Fruit fly (Drosophila melanogaster) S2 (cell line): ENCODE data around the gene CG14715.

Experiments used
- CG8478 ChIP-seq: fragments of >200 bp; optimal IDR thresholded peaks from 2 replicates; lab custom pipeline; 2018
- CTCF ChIP-seq, 2 experiments: fragments of >200 bp; optimal IDR thresholded peaks; 2 replicates each; lab custom pipeline; 2018

DNA sequence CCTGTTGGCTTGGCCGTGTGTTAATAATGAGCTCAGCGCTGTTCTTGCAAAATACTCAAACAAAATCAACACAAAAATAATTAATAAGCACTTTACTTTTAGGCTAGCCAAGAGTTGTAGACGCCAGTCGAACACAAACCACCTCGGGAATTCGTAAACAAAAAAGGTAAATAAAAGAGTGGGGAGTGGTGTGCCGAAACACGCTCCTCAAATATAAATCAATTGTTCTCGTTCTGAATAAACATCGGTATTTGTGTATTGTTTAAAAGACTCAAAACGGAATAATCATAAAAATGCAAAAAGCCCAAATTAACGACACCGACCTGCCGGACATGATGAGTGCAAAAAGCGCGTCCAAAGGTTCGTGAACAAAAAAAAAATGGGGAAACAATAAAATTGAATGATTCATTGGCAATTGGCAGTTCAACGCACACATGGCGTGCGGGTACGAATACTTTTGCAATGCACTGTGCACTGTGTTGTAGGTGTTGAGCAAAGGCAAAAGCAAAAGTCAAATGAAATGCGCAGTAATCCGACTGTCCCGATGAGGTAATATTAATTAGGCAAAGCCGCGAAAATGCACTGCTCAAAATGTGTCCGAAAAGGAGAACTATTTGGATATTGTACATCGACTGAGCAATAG is 34.0 kb upstream of the CG14715 start:
- TF ChIP-seq CG8478 (lab: Kevin White, UChicago) = no peak
- no peak for TF ChIP-seq CTCF (optimal IDR thresholded peaks at IDR 0.05; lab: Kevin White, UChicago)
